Fruit fly (Drosophila melanogaster): ENCODE data around the gene Sry-beta.
A peak's percentile ranks its signal among the peaks of the same experiment; 100 is the strongest.

DNA sequence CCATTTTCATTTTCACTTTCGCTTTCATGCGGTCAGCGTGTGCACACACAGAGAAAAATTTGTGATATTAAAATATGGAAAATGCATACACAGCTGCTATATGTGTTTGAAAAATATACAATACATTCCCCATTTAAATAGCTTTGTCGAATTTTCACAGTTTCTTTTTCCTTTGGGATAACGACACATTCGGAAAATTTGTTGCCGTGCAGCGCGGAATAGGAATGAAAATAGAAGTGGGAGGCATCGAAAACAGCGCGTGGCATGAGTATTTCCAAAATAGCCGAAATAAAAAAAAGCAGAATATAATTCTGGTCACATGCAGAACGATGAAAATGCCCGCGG lies 53.2 kb downstream of the Sry-beta start:
- TF ChIP-seq pan (optimal IDR thresholded peaks at IDR 0.05) (no peak), pan (GFP tag; optimal IDR thresholded peaks at IDR 0.05 in 1 of 2, IDR thresholded peaks at IDR 0.05 in 1 of 2) (peak in 1 of 2 experiments; percentile 86), CG1024 (GFP tag; IDR thresholded peaks at IDR 0.05) (peak; percentile 77), Atf3 (GFP tag; optimal IDR thresholded peaks at IDR 0.05) (peak; percentile 79), MESR4 (GFP tag; optimal IDR thresholded peaks at IDR 0.05) (peak; percentile 14), CG16863 (GFP tag; optimal IDR thresholded peaks at IDR 0.05) (peak; percentile 79)

Measured in whole organism, embryonic.